Fruit fly (Drosophila melanogaster): Measurements from ENCODE around the gene CG33332.

CG33332 gene

dm6 chr3R:14893791-14894782 lies 7.8 kb downstream of the CG33332 start, which contains the start of gene Dph2:
TSS of gene Dph2 (minus strand) at chr3R:14893954.
- peak; percentile 28 for TF ChIP-seq noc (tag; optimal IDR thresholded peaks at IDR 0.05)

- TF ChIP-seq noc (tag; optimal IDR thresholded peaks at IDR 0.05), result no peak
Observed at dm6 chr3R:14894783-14894883, 8.4 kb downstream of the CG33332 start, which contains the start of gene CG14860. TSS of gene CG14860 (plus strand) at chr3R:14894784.

- no peak for TF ChIP-seq noc (tag; optimal IDR thresholded peaks at IDR 0.05)
Observed at dm6 chr3R:14898280-14898756, 12.1 kb downstream of the CG33332 start, which contains the start of the genes Nup93-2 and CG3817. TSS of gene Nup93-2 (minus strand) at chr3R:14898372. TSS of gene CG3817 (plus strand) at chr3R:14898739.

dm6 chr3R:14900177-14900576 lies 13.9 kb downstream of the CG33332 start, which contains the start of gene VhaPPA1-2:
TSS of gene VhaPPA1-2 (minus strand) at chr3R:14900277.
- TF ChIP-seq noc (tag; optimal IDR thresholded peaks at IDR 0.05), result no peak

- no peak for TF ChIP-seq noc (tag; optimal IDR thresholded peaks at IDR 0.05)
Observed at dm6 chr3R:14901408-14902352, 15.4 kb downstream of the CG33332 start, which contains the start of gene RpS5b. TSS of gene RpS5b (minus strand) at chr3R:14901563.

dm6 chr3R:14903837-14904431 lies 17.7 kb downstream of the CG33332 start, which contains the start of gene VhaPPA1-1:
TSS of gene VhaPPA1-1 (minus strand) at chr3R:14904061.
- TF ChIP-seq noc (tag; optimal IDR thresholded peaks at IDR 0.05), result peak; percentile 11

dm6 chr3R:14912449-14912987 lies 26.3 kb downstream of the CG33332 start:
- no peak for TF ChIP-seq noc (tag; optimal IDR thresholded peaks at IDR 0.05)

- peak; percentile 31 for TF ChIP-seq noc (tag; optimal IDR thresholded peaks at IDR 0.05)
Observed at dm6 chr3R:14917927-14918829, 31.9 kb downstream of the CG33332 start, which contains the start of gene Sdr. TSS of gene Sdr (plus strand) at chr3R:14918628.
